Fruit fly (Drosophila melanogaster): ENCODE results near the gene CG3021.

The CG3021 gene

DNA sequence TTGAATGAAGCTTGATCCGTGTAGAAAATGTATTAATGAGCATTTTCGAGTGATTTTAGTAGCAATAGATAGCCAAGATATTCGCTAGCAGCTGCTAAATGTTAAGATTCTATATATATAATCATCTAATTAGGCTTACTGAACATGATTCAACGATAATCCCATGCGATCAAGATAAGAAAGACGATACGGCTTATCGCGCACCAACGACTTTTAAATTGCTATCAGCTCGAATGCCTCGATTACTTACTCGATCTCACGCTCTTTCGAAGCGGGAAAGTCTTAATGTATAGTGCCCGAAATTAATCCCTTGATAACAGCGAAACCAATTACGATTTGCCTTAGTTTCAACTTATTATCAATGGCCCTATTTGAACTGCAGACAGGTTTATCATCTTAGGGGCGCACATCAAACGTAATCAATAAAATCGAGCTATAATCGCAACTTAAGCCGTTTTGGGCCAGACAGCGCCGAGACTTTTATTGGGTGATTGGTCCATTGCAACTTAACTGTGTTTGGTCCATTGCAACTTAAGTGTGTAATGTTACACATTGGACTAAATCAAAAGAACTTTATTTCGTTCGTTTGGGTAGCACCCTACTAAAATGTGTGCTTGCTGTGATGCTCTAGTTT lies 24.1 kb downstream of the CG3021 start:
- no peak for TF ChIP-seq fd96Ca (GFP tag; IDR thresholded peaks at IDR 0.05)
- TF ChIP-seq CG13204 (GFP tag; optimal IDR thresholded peaks at IDR 0.05) = no peak
- TF ChIP-seq CG8301 (tag; optimal IDR thresholded peaks at IDR 0.05) = no peak
- no peak for TF ChIP-seq gl (tag; optimal IDR thresholded peaks at IDR 0.05)
- no peak for TF ChIP-seq Snoo (tag; optimal IDR thresholded peaks at IDR 0.05)
- TF ChIP-seq D1 (tag; optimal IDR thresholded peaks at IDR 0.05) = no peak
- TF ChIP-seq CG8159 (tag; optimal IDR thresholded peaks at IDR 0.05) = no peak

DNA sequence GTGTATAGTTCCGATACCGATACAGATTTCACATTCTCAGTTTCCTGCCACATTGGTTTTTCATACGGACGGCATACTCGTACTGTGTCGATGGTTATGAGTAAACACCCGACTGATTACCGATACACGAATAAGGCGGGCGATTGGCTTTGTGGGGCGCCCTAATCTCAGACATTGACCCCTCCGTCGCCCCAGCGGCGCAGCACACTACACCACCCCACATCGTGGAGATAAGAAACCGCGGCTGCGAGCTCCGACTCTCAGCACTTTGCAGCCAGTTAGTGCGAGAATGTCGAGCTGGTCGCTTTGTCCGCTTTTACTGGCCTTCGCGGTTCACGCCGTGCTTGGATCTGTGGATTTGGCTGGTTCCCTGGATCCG lies 24.6 kb downstream of the CG3021 start, which contains the start of gene CG14629:
Gene CG14629, plus strand, starts transcription at position 275 of the 379 bp plus-strand sequence.
- TF ChIP-seq CG14655 (GFP tag; optimal IDR thresholded peaks at IDR 0.05) = no peak
- TF ChIP-seq CG4496 (GFP tag; IDR thresholded peaks at IDR 0.05) = 0 out of 3 replicates have a peak, but pooled peaks have one; percentile 18
- peak; percentile 75 for TF ChIP-seq EcR (GFP tag; optimal IDR thresholded peaks at IDR 0.05)

DNA sequence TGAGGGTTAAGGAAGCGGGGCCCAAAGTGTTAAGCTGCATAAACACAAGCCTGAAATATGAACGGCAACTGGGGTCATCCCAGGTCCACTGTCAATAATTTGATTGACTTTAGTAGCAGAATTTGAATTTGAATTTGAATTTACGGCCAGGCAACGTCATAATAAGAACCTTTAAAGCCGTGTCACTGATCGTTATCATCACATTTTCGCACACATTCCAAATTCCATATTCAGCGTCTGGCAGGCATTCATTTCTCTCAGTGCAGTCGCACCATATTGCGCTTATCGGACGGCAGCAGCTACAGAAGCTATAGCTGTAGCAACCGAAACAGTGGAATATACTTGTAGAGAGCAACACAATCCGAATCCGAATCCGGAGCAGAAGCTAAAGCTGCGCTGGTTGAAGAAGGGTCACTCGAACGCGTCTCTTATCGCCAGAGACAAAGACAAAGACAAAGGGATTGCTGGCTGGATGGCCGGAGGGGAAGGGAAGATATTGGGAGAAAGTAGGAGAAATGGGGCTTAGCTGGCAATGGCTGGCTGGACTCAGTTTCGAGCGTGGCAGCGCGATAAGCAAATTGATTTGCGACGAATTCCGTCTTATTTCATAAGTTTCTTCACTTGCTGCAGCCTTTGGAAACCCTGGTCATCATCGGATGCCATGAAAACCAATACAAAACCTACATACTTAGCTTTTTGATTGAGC lies 26.2 kb downstream of the CG3021 start:
- TF ChIP-seq Snoo (tag; optimal IDR thresholded peaks at IDR 0.05) (peak; percentile 63), CG9948 (tag; optimal IDR thresholded peaks at IDR 0.05) (peak; percentile 51), Ets98B (GFP tag; IDR thresholded peaks at IDR 0.05) (peak; percentile 49), CG10348 (GFP tag; IDR thresholded peaks at IDR 0.05) (no peak), rn (GFP tag; IDR thresholded peaks at IDR 0.05) (peak; percentile 38; the same call in 1 of the 2 replicates), CG12605 (GFP tag; IDR thresholded peaks at IDR 0.05) (no peak), CG15710 (tag; optimal IDR thresholded peaks at IDR 0.05) (peak; percentile 68), CG32121 (GFP tag; IDR thresholded peaks at IDR 0.05) (peak; percentile 67), CG14655 (GFP tag; optimal IDR thresholded peaks at IDR 0.05) (peak; percentile 62), CG17806 (tag; optimal IDR thresholded peaks at IDR 0.05) (peak; percentile 62), CG8301 (tag; optimal IDR thresholded peaks at IDR 0.05) (peak; percentile 57), Pif1A (GFP tag; optimal IDR thresholded peaks at IDR 0.05) (peak; percentile 52), gl (tag; optimal IDR thresholded peaks at IDR 0.05) (peak; percentile 7), CG8159 (tag; optimal IDR thresholded peaks at IDR 0.05) (peak; percentile 71), CG34367 (tag; optimal IDR thresholded peaks at IDR 0.05) (peak; percentile 65), D1 (tag; optimal IDR thresholded peaks at IDR 0.05) (no peak), CG13204 (GFP tag; optimal IDR thresholded peaks at IDR 0.05) (peak; percentile 23), Pif1B (GFP tag; optimal IDR thresholded peaks at IDR 0.05) (peak; percentile 47), fd96Ca (GFP tag; IDR thresholded peaks at IDR 0.05) (peak; percentile 71; the same call in 2 of the 3 replicates), CG4496 (GFP tag; IDR thresholded peaks at IDR 0.05) (peak; percentile 77), EcR (GFP tag; optimal IDR thresholded peaks at IDR 0.05) (peak; percentile 56)

DNA sequence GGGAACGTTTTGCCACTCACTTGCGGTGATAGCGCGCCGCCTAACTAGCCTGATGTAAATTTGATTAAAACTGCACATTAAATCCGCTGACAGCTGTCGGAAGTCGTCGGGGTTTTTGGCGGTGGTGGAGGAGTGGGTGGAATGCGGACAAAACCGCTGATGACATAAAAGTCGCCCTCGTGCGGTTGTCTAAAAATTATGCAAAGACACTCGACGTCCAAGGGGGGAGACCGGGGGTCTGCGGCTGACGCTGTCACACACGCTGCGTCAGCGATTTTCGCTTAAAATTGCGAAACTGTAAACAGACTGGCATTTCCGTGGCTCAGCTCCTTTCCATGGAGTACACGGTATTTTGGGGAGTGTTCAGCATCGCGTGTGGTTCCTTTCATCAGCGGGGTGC lies 29.7 kb downstream of the CG3021 start:
- TF ChIP-seq CG8159 (tag; optimal IDR thresholded peaks at IDR 0.05) (no peak), CG4496 (GFP tag; IDR thresholded peaks at IDR 0.05) (peak; percentile 55; the same call in 1 of the 3 replicates)

DNA sequence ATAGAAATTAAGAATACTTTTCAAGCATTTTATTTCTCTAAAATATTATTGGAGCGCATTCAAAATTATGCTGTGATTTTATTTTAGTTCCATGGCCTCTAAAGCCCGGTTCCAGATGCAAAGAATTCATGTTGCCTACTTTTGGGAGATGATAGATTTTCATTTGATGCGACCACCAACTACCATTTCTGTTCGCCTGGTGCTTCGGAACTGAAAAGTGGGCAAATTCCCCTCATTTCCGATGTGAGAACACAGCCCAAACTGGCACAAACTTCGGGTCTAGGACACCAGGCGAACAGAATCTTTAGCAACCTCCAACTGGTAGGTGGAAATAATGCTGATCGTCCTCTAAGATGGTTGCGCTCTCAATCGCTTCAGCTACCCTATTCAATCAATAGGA lies 36.6 kb downstream of the CG3021 start:
- no peak for TF ChIP-seq CG10348 (GFP tag; IDR thresholded peaks at IDR 0.05)
- no peak for TF ChIP-seq rn (GFP tag; IDR thresholded peaks at IDR 0.05)
- TF ChIP-seq gl (tag; optimal IDR thresholded peaks at IDR 0.05) = no peak
- no peak for TF ChIP-seq fd96Ca (GFP tag; IDR thresholded peaks at IDR 0.05)
- TF ChIP-seq CG14655 (GFP tag; optimal IDR thresholded peaks at IDR 0.05) = no peak
- no peak for TF ChIP-seq CG34367 (tag; optimal IDR thresholded peaks at IDR 0.05)
- TF ChIP-seq Pif1B (GFP tag; optimal IDR thresholded peaks at IDR 0.05) = no peak
- TF ChIP-seq Pif1A (GFP tag; optimal IDR thresholded peaks at IDR 0.05) = no peak
